Worm (Caenorhabditis elegans): ENCODE measurements around the gene F58F12.12.

The F58F12.12 gene

DNA sequence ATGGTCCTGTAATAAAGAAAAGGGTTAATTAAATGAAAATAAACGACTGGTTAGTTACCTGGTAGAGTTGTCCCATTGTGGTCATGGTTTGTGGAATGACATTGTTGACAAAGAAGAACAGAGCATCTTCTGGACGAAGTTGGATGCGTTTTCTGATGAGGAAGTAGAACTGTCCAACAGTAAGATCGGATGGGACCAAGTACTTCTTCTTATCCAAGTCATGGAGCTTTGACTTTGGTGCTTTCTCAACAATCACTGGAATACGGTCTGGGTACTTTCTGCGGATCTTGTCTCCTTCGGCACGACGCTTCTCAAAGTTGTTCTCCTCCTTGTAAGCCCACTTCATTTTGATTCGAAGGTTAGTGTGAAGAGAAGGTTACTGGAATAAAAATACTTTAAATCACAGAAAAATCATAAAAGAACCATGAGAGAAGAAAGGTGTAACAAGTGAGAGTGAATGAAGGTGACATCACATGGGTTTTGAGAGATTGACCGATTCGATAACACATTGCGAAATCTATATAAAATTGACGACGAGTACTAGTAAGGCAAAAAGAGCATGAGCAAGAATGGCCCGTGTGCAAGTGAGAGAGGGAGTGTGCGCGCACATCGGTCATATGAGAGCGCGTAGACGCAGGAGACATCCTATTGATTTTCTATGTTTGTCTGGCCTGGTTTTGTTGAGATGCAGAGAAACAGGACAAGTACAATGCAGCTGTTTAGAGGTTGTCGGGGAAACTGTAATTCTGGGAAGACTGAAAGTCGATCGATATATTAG lies 33.4 kb upstream of the F58F12.12 start, which contains the start of gene lgg-1 (continued):
- TF ChIP-seq ceh-8 (GFP tag; optimal IDR thresholded peaks at IDR 0.05) (no peak), grh-1 (GFP tag; IDR thresholded peaks at IDR 0.05) (no peak), nhr-76 (tag; optimal IDR thresholded peaks at IDR 0.05) (no peak), sup-37 (GFP tag; optimal IDR thresholded peaks at IDR 0.05) (peak; percentile 35), lin-13 (GFP tag; optimal IDR thresholded peaks at IDR 0.05) (peak; percentile 50), ztf-11 (tag; optimal IDR thresholded peaks at IDR 0.05) (peak in 1 of 2 experiments; percentile 39), nhr-85 (tag) (peak; percentile 80), nhr-19 (GFP tag; conservative IDR thresholded peaks at IDR 0.05) (peak; percentile 45), zip-4 (GFP tag; optimal IDR thresholded peaks at IDR 0.05) (peak; percentile 81), C04F5.9 (tag; optimal IDR thresholded peaks at IDR 0.05) (no peak), egl-13 (tag; optimal IDR thresholded peaks at IDR 0.05) (peak; percentile 47), tbx-2 (tag; optimal IDR thresholded peaks at IDR 0.05) (peak; percentile 25), blmp-1 (tag; optimal IDR thresholded peaks at IDR 0.05) (peak; percentile 76), mep-1 (tag; optimal IDR thresholded peaks at IDR 0.05) (peak; percentile 77), isw-1 (GFP tag; IDR thresholded peaks at IDR 0.05) (peak; percentile 49), aly-2 (tag; optimal IDR thresholded peaks at IDR 0.05) (no peak), C34B4.2 (tag; optimal IDR thresholded peaks at IDR 0.05) (no peak), nhr-11 (tag; optimal IDR thresholded peaks at IDR 0.05) (no peak), fkh-8 (tag; optimal IDR thresholded peaks at IDR 0.05) (peak; percentile 72), pax-3 (tag; optimal IDR thresholded peaks at IDR 0.05) (peak; percentile 55), lin-35 (GFP tag; optimal IDR thresholded peaks at IDR 0.05) (peak; percentile 49 to 53), irx-1 (tag; optimal IDR thresholded peaks at IDR 0.05) (no peak), alr-1 (tag; optimal IDR thresholded peaks at IDR 0.05; ENCODE audit: borderline replicate concordance) (no peak), fkh-10 (GFP tag; optimal IDR thresholded peaks at IDR 0.05) (peak; percentile 23), snu-23 (GFP tag; optimal IDR thresholded peaks at IDR 0.05) (peak; percentile 83), unc-98 (GFP tag; IDR thresholded peaks at IDR 0.05) (no peak), Y116A8C.19 (tag; optimal IDR thresholded peaks at IDR 0.05; ENCODE audit: borderline replicate concordance) (no peak), hpl-2 (GFP tag; optimal IDR thresholded peaks at IDR 0.05) (no peak), zag-1 (tag; optimal IDR thresholded peaks at IDR 0.05) (no peak), snpc-4 (tag; optimal IDR thresholded peaks at IDR 0.05) (peak; percentile 14), ama-1 (optimal IDR thresholded peaks at IDR 0.05) (peak; percentile 92), ceh-90 (tag; optimal IDR thresholded peaks at IDR 0.05) (no peak), ceh-82 (tag; optimal IDR thresholded peaks at IDR 0.05) (peak; percentile 33 to 77 (median 44)), swsn-7 (tag; optimal IDR thresholded peaks at IDR 0.05) (peak; percentile 71)

DNA sequence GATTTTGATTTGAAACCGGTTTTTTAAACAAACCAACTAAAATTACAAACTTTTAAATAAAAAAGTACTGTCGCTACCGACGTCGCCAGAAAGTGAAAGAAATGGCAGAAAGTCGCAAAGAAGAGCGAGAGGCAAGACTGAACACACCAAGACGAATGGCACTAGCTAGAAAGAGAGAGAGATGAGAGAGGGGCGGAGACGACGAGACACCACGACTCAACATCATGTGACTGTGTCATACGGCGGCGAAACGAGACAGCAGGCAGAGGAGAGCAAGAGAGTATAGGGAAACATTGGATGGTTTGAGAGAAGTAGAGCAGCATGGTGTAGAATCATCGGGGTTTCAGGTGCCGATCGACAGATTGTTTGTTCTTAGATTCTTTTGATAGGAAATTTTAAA lies 32.6 kb upstream of the F58F12.12 start:
- peak; percentile 53 for TF ChIP-seq lin-39 (tag; optimal IDR thresholded peaks at IDR 0.05)
- TF ChIP-seq ama-1 (optimal IDR thresholded peaks at IDR 0.05), result peak; percentile 97
- TF ChIP-seq nhr-77 (tag; optimal IDR thresholded peaks at IDR 0.05), result peak; percentile 28
- peak; percentile 77 for TF ChIP-seq mef-2 (tag; optimal IDR thresholded peaks at IDR 0.05)
- TF ChIP-seq aha-1 (tag; optimal IDR thresholded peaks at IDR 0.05), result peak; percentile 29
- TF ChIP-seq vab-15 (tag; optimal IDR thresholded peaks at IDR 0.05), result no peak
- TF ChIP-seq hpl-2 (GFP tag; optimal IDR thresholded peaks at IDR 0.05), result peak; percentile 81
- TF ChIP-seq tlp-1 (tag; optimal IDR thresholded peaks at IDR 0.05), result no peak
- no peak for TF ChIP-seq nhr-84 (tag; optimal IDR thresholded peaks at IDR 0.05)
- TF ChIP-seq unc-130 (tag; optimal IDR thresholded peaks at IDR 0.05), result peak; percentile 66
- peak; percentile 88 to 91 for TF ChIP-seq lsy-2 (tag; optimal IDR thresholded peaks at IDR 0.05)
- no peak for TF ChIP-seq nhr-12 (tag; optimal IDR thresholded peaks at IDR 0.05)
- TF ChIP-seq irx-1 (tag; optimal IDR thresholded peaks at IDR 0.05), result peak; percentile 74
- TF ChIP-seq hlh-17 (GFP tag; optimal IDR thresholded peaks at IDR 0.05; ENCODE audit: borderline replicate concordance), result no peak
- TF ChIP-seq dpl-1 (GFP tag; optimal IDR thresholded peaks at IDR 0.05), result peak; percentile 58 to 76 (median 66)
- TF ChIP-seq pag-3 (tag; optimal IDR thresholded peaks at IDR 0.05; ENCODE audit: borderline replicate concordance, insufficient read depth), result no peak
- TF ChIP-seq ceh-82 (tag; optimal IDR thresholded peaks at IDR 0.05), result peak; percentile 84 to 92 (median 85)
- TF ChIP-seq lin-13 (GFP tag; optimal IDR thresholded peaks at IDR 0.05), result peak; percentile 89
- peak; percentile 94 for TF ChIP-seq swsn-7 (tag; optimal IDR thresholded peaks at IDR 0.05)
- peak; percentile 60 for TF ChIP-seq snpc-4 (tag; optimal IDR thresholded peaks at IDR 0.05)
- peak; percentile 81 to 89 for TF ChIP-seq lin-35 (GFP tag; optimal IDR thresholded peaks at IDR 0.05)
- TF ChIP-seq ceh-88 (GFP tag; IDR thresholded peaks at IDR 0.05), result no peak; the same call in 1 of the 2 replicates
- TF ChIP-seq lir-3 (tag; optimal IDR thresholded peaks at IDR 0.05; ENCODE audit: poor library complexity), result peak; percentile 78
- peak; percentile 94 for TF ChIP-seq tbx-2 (tag; optimal IDR thresholded peaks at IDR 0.05)
- peak; percentile 82 to 85 for TF ChIP-seq efl-1 (optimal IDR thresholded peaks at IDR 0.05)
- TF ChIP-seq efl-1 (GFP tag; optimal IDR thresholded peaks at IDR 0.05 in 1 of 2), result peak; percentile 69 to 98
